Fruit fly (Drosophila melanogaster) whole organism, adult: ENCODE data around the gene RpL10Ab.

Source experiments
- CG11617 ChIP-seq: fragments of 200-800 bp; sonication (Bioruptor generic); optimal IDR thresholded peaks from 2 replicates; lab custom pipeline; 2017; ENCODE audit warnings: mild to moderate bottlenecking, missing biosample characterization, missing genetic modification reagents, missing genetic modification characterization
- CG12768 ChIP-seq: fragments of 200-800 bp; sonication (Bioruptor generic); optimal IDR thresholded peaks from 2 replicates; lab custom pipeline; 2017; ENCODE audit warnings: missing biosample characterization, missing genetic modification characterization, mild to moderate bottlenecking, moderate library complexity, missing genetic modification reagents
- CG14711 ChIP-seq: fragments of 200-800 bp; sonication (Bioruptor generic); optimal IDR thresholded peaks from 2 replicates; lab custom pipeline; 2018; ENCODE audit warnings: missing biosample characterization, mild to moderate bottlenecking, missing genetic modification characterization, moderate library complexity
- CG1620 ChIP-seq: fragments of 200-800 bp; sonication (Bioruptor generic); optimal IDR thresholded peaks from 2 replicates; lab custom pipeline; 2016; ENCODE audit warnings: missing biosample characterization, missing genetic modification characterization
- CG33017 ChIP-seq: fragments of 200-800 bp; sonication (Bioruptor generic); optimal IDR thresholded peaks from 2 replicates; lab custom pipeline; 2018; ENCODE audit warnings: missing biosample characterization, mild to moderate bottlenecking, missing genetic modification characterization, moderate library complexity
- CG5204 ChIP-seq: fragments of 200-800 bp; sonication (Bioruptor generic); optimal IDR thresholded peaks from 2 replicates; lab custom pipeline; 2016; ENCODE audit warnings: missing biosample characterization, missing genetic modification characterization
- CG7045 ChIP-seq: fragments of 200-800 bp; sonication (Bioruptor generic); optimal IDR thresholded peaks from 2 replicates; lab custom pipeline; 2017; ENCODE audit warnings: missing biosample characterization, mild to moderate bottlenecking, missing genetic modification characterization
- CG7101 ChIP-seq: fragments of 200-800 bp; sonication (Bioruptor generic); optimal IDR thresholded peaks from 2 replicates; lab custom pipeline; 2018; ENCODE audit warnings: missing biosample characterization, mild to moderate bottlenecking, missing genetic modification characterization, moderate library complexity
- Clk ChIP-seq: fragments of 200-800 bp; sonication (Bioruptor generic); optimal IDR thresholded peaks from 2 replicates; lab custom pipeline; 2017; ENCODE audit warnings: missing biosample characterization, missing genetic modification characterization
- Crg-1 ChIP-seq: fragments of 200-800 bp; sonication (Bioruptor generic); optimal IDR thresholded peaks from 2 replicates; lab custom pipeline; 2016; ENCODE audit warnings: missing biosample characterization, missing genetic modification characterization
- Hr96 ChIP-seq: fragments of 200-800 bp; sonication (Bioruptor generic); optimal IDR thresholded peaks from 2 replicates; lab custom pipeline; 2016; ENCODE audit warnings: missing biosample characterization, missing genetic modification characterization
- Mnt ChIP-seq: fragments of 200-800 bp; sonication (Bioruptor generic); optimal IDR thresholded peaks from 2 replicates; lab custom pipeline; 2016; ENCODE audit warnings: missing biosample characterization, mild to moderate bottlenecking, missing genetic modification characterization
- bab1 ChIP-seq: fragments of 200-800 bp; sonication (Bioruptor generic); optimal IDR thresholded peaks from 3 replicates; lab custom pipeline; 2019; ENCODE audit warnings: missing biosample characterization, mild to moderate bottlenecking, missing genetic modification characterization, moderate library complexity
- cic ChIP-seq: fragments of 200-800 bp; sonication (Bioruptor generic); optimal IDR thresholded peaks from 2 replicates; lab custom pipeline; 2017; ENCODE audit warnings: missing biosample characterization, mild to moderate bottlenecking, missing genetic modification characterization, moderate library complexity
- cnc ChIP-seq, 2 experiments: fragments of >200 bp; optimal IDR thresholded peaks; 2 replicates each; lab custom pipeline; 2017
- kay ChIP-seq: fragments of 200-800 bp; sonication (Bioruptor generic); peaks from one replicate; lab custom pipeline; 2016; ENCODE audit warnings: missing biosample characterization, missing genetic modification characterization, borderline replicate concordance
- ovo ChIP-seq: fragments of 200-800 bp; sonication (Bioruptor generic); optimal IDR thresholded peaks from 2 replicates; lab custom pipeline; 2016; ENCODE audit warnings: missing biosample characterization, missing genetic modification characterization
- pad ChIP-seq: fragments of 200-800 bp; sonication (Bioruptor generic); optimal IDR thresholded peaks from 3 replicates; lab custom pipeline; 2017; ENCODE audit warnings: missing biosample characterization, missing genetic modification characterization, mild to moderate bottlenecking, moderate library complexity, missing genetic modification reagents
- tj ChIP-seq: fragments of 200-800 bp; sonication (Bioruptor generic); optimal IDR thresholded peaks from 3 replicates; lab custom pipeline; 2017; ENCODE audit warnings: missing biosample characterization, mild to moderate bottlenecking, missing genetic modification characterization, moderate library complexity
- toe ChIP-seq: fragments of 200-800 bp; sonication (Bioruptor generic); optimal IDR thresholded peaks from 2 replicates; lab custom pipeline; 2016; ENCODE audit warnings: missing biosample characterization, missing genetic modification characterization

Gene RpL10Ab

dm6 chr3L:11822446-11823334, at the start of gene RpL10Ab:
Gene RpL10Ab (plus strand): TSS chr3L:11822851.
- TF ChIP-seq cic = no peak
- TF ChIP-seq CG33017 (tag; lab: Kevin White, UChicago) = peak; percentile 58
- peak; percentile 40 for TF ChIP-seq CG14711 (tag; lab: Kevin White, UChicago)
- peak; percentile 51 for TF ChIP-seq ovo (GFP tag; lab: Kevin White, UChicago)
- TF ChIP-seq Mnt (GFP tag; lab: Kevin White, UChicago) = peak; percentile 88
- TF ChIP-seq pad (GFP tag; lab: Kevin White, UChicago) = peak; percentile 49
- peak; percentile 77 for TF ChIP-seq CG1620 (GFP tag; lab: Kevin White, UChicago)
- TF ChIP-seq Clk (GFP tag; lab: Kevin White, UChicago) = no peak
- TF ChIP-seq CG12768 (GFP tag; lab: Kevin White, UChicago) = peak; percentile 38
- TF ChIP-seq cnc (optimal IDR thresholded peaks at IDR 0.05; lab: Kevin White, UChicago) = no peak
- peak; percentile 73 for TF ChIP-seq CG11617 (GFP tag; lab: Kevin White, UChicago)
- peak; percentile 50 for TF ChIP-seq Hr96 (GFP tag; lab: Kevin White, UChicago)
- TF ChIP-seq toe (GFP tag; lab: Kevin White, UChicago) = peak; percentile 60
- peak; percentile 89 for TF ChIP-seq kay (GFP tag; lab: Kevin White, UChicago)
- no peak for TF ChIP-seq Crg-1
- TF ChIP-seq CG7101 = peak; percentile 72
- TF ChIP-seq bab1 (GFP tag; lab: Kevin White, UChicago) = peak; percentile 72
- peak; percentile 24 for TF ChIP-seq CG5204 (GFP tag; lab: Kevin White, UChicago)
- TF ChIP-seq CG7045 = peak; percentile 15
- peak; percentile 26 for TF ChIP-seq tj (GFP tag; lab: Kevin White, UChicago)

- TF ChIP-seq ovo (GFP tag; lab: Kevin White, UChicago) (no peak), bab1 (GFP tag; lab: Kevin White, UChicago) (no peak), Mnt (GFP tag; lab: Kevin White, UChicago) (peak; percentile 2), CG1620 (GFP tag; lab: Kevin White, UChicago) (no peak), toe (GFP tag; lab: Kevin White, UChicago) (no peak), cic (peak; percentile 69), CG5204 (GFP tag; lab: Kevin White, UChicago) (no peak), CG7101 (peak; percentile 19), CG11617 (GFP tag; lab: Kevin White, UChicago) (no peak), CG12768 (GFP tag; lab: Kevin White, UChicago) (peak; percentile 46), CG7045 (no peak), Clk (GFP tag; lab: Kevin White, UChicago) (no peak), CG33017 (tag; lab: Kevin White, UChicago) (no peak), CG14711 (tag; lab: Kevin White, UChicago) (no peak), cnc (optimal IDR thresholded peaks at IDR 0.05; lab: Kevin White, UChicago) (no peak), Crg-1 (no peak), Hr96 (GFP tag; lab: Kevin White, UChicago) (no peak), pad (GFP tag; lab: Kevin White, UChicago) (no peak), tj (GFP tag; lab: Kevin White, UChicago) (no peak), kay (GFP tag; lab: Kevin White, UChicago) (no peak)
Measured at dm6 chr3L:11773796-11774195, 48.9 kb upstream of the RpL10Ab start.

dm6 chr3L:11774401-11774800, 48.2 kb upstream of the RpL10Ab start, which contains the start of gene Tim13:
Gene Tim13 (minus strand): TSS chr3L:11774501.
- TF ChIP-seq ovo (GFP tag; lab: Kevin White, UChicago) (no peak), CG11617 (GFP tag; lab: Kevin White, UChicago) (no peak), bab1 (GFP tag; lab: Kevin White, UChicago) (no peak), kay (GFP tag; lab: Kevin White, UChicago) (no peak), Clk (GFP tag; lab: Kevin White, UChicago) (no peak), Hr96 (GFP tag; lab: Kevin White, UChicago) (no peak), cnc (optimal IDR thresholded peaks at IDR 0.05; lab: Kevin White, UChicago) (no peak)

dm6 chr3L:11776731-11777130, 45.9 kb upstream of the RpL10Ab start, which contains the start of gene CG14131:
Gene CG14131 (plus strand): TSS chr3L:11777073.
- peak; percentile 26 for TF ChIP-seq cic
- TF ChIP-seq cnc (optimal IDR thresholded peaks at IDR 0.05; lab: Kevin White, UChicago) = no peak
- peak; percentile 6 for TF ChIP-seq CG7101
- peak; percentile 60 for TF ChIP-seq kay (GFP tag; lab: Kevin White, UChicago)

dm6 chr3L:11777348-11777958, 45.2 kb upstream of the RpL10Ab start:
- peak; percentile 33 for TF ChIP-seq tj (GFP tag; lab: Kevin White, UChicago)
- peak; percentile 21 for TF ChIP-seq kay (GFP tag; lab: Kevin White, UChicago)
- no peak for TF ChIP-seq cnc (optimal IDR thresholded peaks at IDR 0.05; lab: Kevin White, UChicago)
- no peak for TF ChIP-seq CG12768 (GFP tag; lab: Kevin White, UChicago)
- TF ChIP-seq Crg-1 = no peak
- peak; percentile 14 for TF ChIP-seq bab1 (GFP tag; lab: Kevin White, UChicago)
- TF ChIP-seq Mnt (GFP tag; lab: Kevin White, UChicago) = peak; percentile 14
- TF ChIP-seq cic = peak; percentile 50
- no peak for TF ChIP-seq CG1620 (GFP tag; lab: Kevin White, UChicago)
- no peak for TF ChIP-seq Clk (GFP tag; lab: Kevin White, UChicago)
- TF ChIP-seq CG14711 (tag; lab: Kevin White, UChicago) = no peak
- TF ChIP-seq pad (GFP tag; lab: Kevin White, UChicago) = no peak
